Worm (Caenorhabditis elegans) whole organism, L3 larva: Measurements from ENCODE around the gene C34C12.8.

ENCODE experiments used
- R02D3.7 ChIP-seq: fragments of 150-350 bp; optimal IDR thresholded peaks from 2 replicates; lab custom pipeline; 2014; ENCODE audit warnings: missing biosample characterization, missing genetic modification characterization
- ZK546.5 ChIP-seq: sonication (generic microtip); optimal IDR thresholded peaks from 2 replicates; lab custom pipeline; 2017; ENCODE audit warnings: missing biosample characterization, missing genetic modification characterization
- aly-2 ChIP-seq: fragments of 150-350 bp; optimal IDR thresholded peaks from 2 replicates; lab custom pipeline; 2014; ENCODE audit warnings: missing biosample characterization, missing genetic modification characterization
- ama-1 ChIP-seq: fragments of 150-350 bp; optimal IDR thresholded peaks from 2 replicates; lab custom pipeline; 2018
- ceh-28 ChIP-seq: fragments of 150-350 bp; optimal IDR thresholded peaks from 2 replicates; lab custom pipeline; 2014; ENCODE audit warnings: missing biosample characterization, missing genetic modification reagents, missing genetic modification characterization
- ceh-82 ChIP-seq: fragments of 150-350 bp; optimal IDR thresholded peaks from 2 replicates; lab custom pipeline; 2014; ENCODE audit warnings: missing biosample characterization, missing genetic modification characterization
- ceh-9 ChIP-seq: sonication (generic microtip); optimal IDR thresholded peaks from 2 replicates; lab custom pipeline; 2018; ENCODE audit warnings: missing biosample characterization, missing genetic modification characterization
- egl-27 ChIP-seq: sonication (generic microtip); optimal IDR thresholded peaks from 4 replicates; lab custom pipeline; 2017; ENCODE audit warnings: missing biosample characterization, missing genetic modification reagents, missing genetic modification characterization
- egl-5 ChIP-seq: fragments of 150-350 bp; optimal IDR thresholded peaks from 2 replicates; lab custom pipeline; 2017; ENCODE audit warnings: missing biosample characterization, missing genetic modification reagents, missing genetic modification characterization, inconsistent platforms
- elt-3 ChIP-seq, 3 experiments: fragments of 150-350 bp in 1 of 3; sonication (generic microtip) in 2 of 3; optimal IDR thresholded peaks; 2 replicates in 2 of 3; 4 replicates in 1 of 3; lab custom pipeline; 2014 to 2017; ENCODE audit warnings: missing biosample characterization in 3 of 3, missing genetic modification characterization in 3 of 3
- fkh-2 ChIP-seq: fragments of 150-350 bp; optimal IDR thresholded peaks from 2 replicates; lab custom pipeline; 2014; ENCODE audit warnings: missing biosample characterization, missing genetic modification reagents, missing genetic modification characterization
- fos-1 ChIP-seq: fragments of 150-350 bp; optimal IDR thresholded peaks from 2 replicates; lab custom pipeline; 2014; ENCODE audit warnings: missing biosample characterization, missing genetic modification characterization
- hmg-11 ChIP-seq: sonication (generic microtip); optimal IDR thresholded peaks from 2 replicates; lab custom pipeline; 2016; ENCODE audit warnings: missing genetic modification characterization, missing compliant biosample characterization
- jun-1 ChIP-seq: fragments of 150-350 bp; optimal IDR thresholded peaks from 2 replicates; lab custom pipeline; 2014; ENCODE audit warnings: missing biosample characterization, missing genetic modification reagents, missing genetic modification characterization
- lin-15B ChIP-seq: fragments of 150-350 bp; optimal IDR thresholded peaks from 2 replicates; lab custom pipeline; 2014; ENCODE audit warnings: missing biosample characterization, missing genetic modification characterization
- lsy-12 ChIP-seq: sonication (generic microtip); optimal IDR thresholded peaks from 2 replicates; lab custom pipeline; 2016; ENCODE audit warnings: mild to moderate bottlenecking, missing genetic modification characterization, missing compliant biosample characterization
- mdl-1 ChIP-seq: fragments of 150-350 bp; optimal IDR thresholded peaks from 2 replicates; lab custom pipeline; 2014; ENCODE audit warnings: missing biosample characterization, missing genetic modification characterization
- mml-1 ChIP-seq: fragments of 150-350 bp; sonication (generic microtip); optimal IDR thresholded peaks from 3 replicates; lab custom pipeline; 2014; ENCODE audit warnings: missing biosample characterization, missing genetic modification characterization
- nfya-1 ChIP-seq: sonication (generic microtip); optimal IDR thresholded peaks from 2 replicates; lab custom pipeline; 2017; ENCODE audit warnings: missing genetic modification characterization, mild to moderate bottlenecking, missing compliant biosample characterization, antibody characterized with exemption, moderate library complexity; ENCODE audit not compliant: insufficient read depth
- nhr-11 ChIP-seq: fragments of 150-350 bp; optimal IDR thresholded peaks from 2 replicates; lab custom pipeline; 2014; ENCODE audit warnings: missing biosample characterization, missing genetic modification characterization
- nhr-12 ChIP-seq: fragments of 150-350 bp; optimal IDR thresholded peaks from 2 replicates; lab custom pipeline; 2014; ENCODE audit warnings: missing biosample characterization, missing genetic modification characterization
- nhr-23 ChIP-seq: fragments of 150-350 bp; optimal IDR thresholded peaks from 2 replicates; lab custom pipeline; 2014; ENCODE audit warnings: missing biosample characterization, missing genetic modification reagents, missing genetic modification characterization
- nhr-237 ChIP-seq: fragments of 150-350 bp; optimal IDR thresholded peaks from 2 replicates; lab custom pipeline; 2014; ENCODE audit warnings: missing biosample characterization, missing genetic modification characterization
- nhr-28 ChIP-seq: fragments of 150-350 bp; optimal IDR thresholded peaks from 2 replicates; lab custom pipeline; 2014; ENCODE audit warnings: missing biosample characterization, missing genetic modification characterization
- nhr-43 ChIP-seq: sonication (generic microtip); optimal IDR thresholded peaks from 2 replicates; lab custom pipeline; 2016; ENCODE audit warnings: mild to moderate bottlenecking, missing genetic modification characterization, missing compliant biosample characterization; ENCODE audit not compliant: poor library complexity, severe bottlenecking
- nhr-76 ChIP-seq: fragments of 150-350 bp; sonication (generic microtip); optimal IDR thresholded peaks from 5 replicates; lab custom pipeline; 2014; ENCODE audit warnings: missing biosample characterization, missing genetic modification characterization
- pqm-1 ChIP-seq: fragments of 150-350 bp; optimal IDR thresholded peaks from 2 replicates; lab custom pipeline; 2017; ENCODE audit warnings: missing biosample characterization, missing genetic modification characterization, inconsistent platforms
- sea-2 ChIP-seq: fragments of 150-350 bp; sonication (generic microtip); optimal IDR thresholded peaks from 4 replicates; lab custom pipeline; 2014; ENCODE audit warnings: missing biosample characterization, missing genetic modification reagents, missing genetic modification characterization
- skn-1 ChIP-seq: fragments of 150-350 bp; optimal IDR thresholded peaks from 2 replicates; lab custom pipeline; 2014; ENCODE audit warnings: missing biosample characterization, missing genetic modification characterization
- snpc-4 ChIP-seq: fragments of 150-350 bp; optimal IDR thresholded peaks from 2 replicates; lab custom pipeline; 2014; ENCODE audit warnings: missing biosample characterization, missing genetic modification characterization
- tbx-2 ChIP-seq: sonication (generic microtip); optimal IDR thresholded peaks from 2 replicates; lab custom pipeline; 2016; ENCODE audit warnings: mild to moderate bottlenecking, missing genetic modification characterization, missing compliant biosample characterization
- ztf-4 ChIP-seq: fragments of 150-350 bp; optimal IDR thresholded peaks from 2 replicates; lab custom pipeline; 2014; ENCODE audit warnings: missing biosample characterization, missing genetic modification characterization

C34C12.8 gene

ce11 chrIII:3484995-3485394 is 24.8 kb downstream of the C34C12.8 start:
- TF ChIP-seq ceh-28 (tag; lab: Kevin White, UChicago) (no peak), ceh-9 (no peak), hmg-11 (tag; lab: Kevin White, UChicago) (no peak), fos-1 (tag; lab: Kevin White, UChicago) (no peak), ztf-4 (tag; lab: Kevin White, UChicago) (no peak), pqm-1 (tag; lab: Kevin White, UChicago) (no peak), nhr-237 (tag; lab: Kevin White, UChicago) (no peak), aly-2 (tag; lab: Kevin White, UChicago) (no peak), mml-1 (no peak), lin-15B (tag; lab: Kevin White, UChicago) (no peak), nhr-28 (tag; lab: Kevin White, UChicago) (no peak), nhr-12 (tag; lab: Kevin White, UChicago) (no peak), nhr-43 (tag; lab: Kevin White, UChicago) (no peak), nhr-76 (no peak), egl-27 (tag; lab: Kevin White, UChicago) (no peak), R02D3.7 (no peak)

ce11 chrIII:3486055-3486454 is 25.8 kb downstream of the C34C12.8 start:
- TF ChIP-seq fos-1 (tag; lab: Kevin White, UChicago) (no peak), ama-1 (no peak), nhr-23 (tag; lab: Kevin White, UChicago) (peak; percentile 6), nhr-43 (tag; lab: Kevin White, UChicago) (peak; percentile 3)

- no peak for TF ChIP-seq nhr-237 (tag; lab: Kevin White, UChicago)
- no peak for TF ChIP-seq nhr-28 (tag; lab: Kevin White, UChicago)
- peak; percentile 51 for TF ChIP-seq nhr-23 (tag; lab: Kevin White, UChicago)
- no peak for TF ChIP-seq jun-1 (tag; lab: Kevin White, UChicago)
- TF ChIP-seq, all 47 proteins: peak for 1
Observed at ce11 chrIII:3487133-3487532, 26.9 kb downstream of the C34C12.8 start.

ce11 chrIII:3488224-3488623 is 28.0 kb downstream of the C34C12.8 start, which contains the start of gene C34C12.7:
C34C12.7 (minus strand) TSS chrIII:3488341.
- TF ChIP-seq ztf-4 (tag; lab: Kevin White, UChicago) (no peak), mdl-1 (tag; lab: Kevin White, UChicago) (no peak), snpc-4 (tag; lab: Kevin White, UChicago) (no peak), nhr-237 (tag; lab: Kevin White, UChicago) (no peak), egl-5 (tag; lab: Kevin White, UChicago) (no peak), ceh-82 (tag; lab: Kevin White, UChicago) (no peak), skn-1 (tag; lab: Kevin White, UChicago) (no peak), ceh-28 (tag; lab: Kevin White, UChicago) (no peak), jun-1 (tag; lab: Kevin White, UChicago) (no peak)

ce11 chrIII:3493138-3493537 is 32.9 kb downstream of the C34C12.8 start, which contains the start of gene gly-14:
gly-14 (minus strand) TSS chrIII:3493238.
- TF ChIP-seq fkh-2 (tag; lab: Kevin White, UChicago) (no peak), tbx-2 (tag; lab: Kevin White, UChicago) (no peak), lsy-12 (tag; lab: Kevin White, UChicago) (no peak), ztf-4 (tag; lab: Kevin White, UChicago) (no peak), skn-1 (tag; lab: Kevin White, UChicago) (no peak), ceh-82 (tag; lab: Kevin White, UChicago) (no peak), nhr-76 (no peak), nfya-1 (tag; lab: Kevin White, UChicago) (no peak), ama-1 (no peak), snpc-4 (tag; lab: Kevin White, UChicago) (no peak), nhr-28 (tag; lab: Kevin White, UChicago) (no peak), sea-2 (no peak), jun-1 (tag; lab: Kevin White, UChicago) (no peak), egl-5 (tag; lab: Kevin White, UChicago) (no peak), ZK546.5 (tag; lab: Kevin White, UChicago) (no peak), pqm-1 (tag; lab: Kevin White, UChicago) (no peak), nhr-43 (tag; lab: Kevin White, UChicago) (no peak), elt-3 (tag; optimal IDR thresholded peaks at IDR 0.05; lab: Kevin White, UChicago) (no peak), fos-1 (tag; lab: Kevin White, UChicago) (no peak), nhr-11 (no peak)
